Worm (Caenorhabditis elegans) whole organism, L1 larva: ENCODE measurements around the gene C50E3.11.
A peak's percentile ranks its signal among the peaks of the same experiment; 100 is the strongest.

Experiments
- C04F5.9 ChIP-seq: sonication (generic microtip); optimal IDR thresholded peaks from 2 replicates; lab custom pipeline; 2016; ENCODE audit warnings: missing genetic modification characterization, missing compliant biosample characterization
- C16A3.4 ChIP-seq: fragments of 150-350 bp; optimal IDR thresholded peaks from 2 replicates; lab custom pipeline; 2014; ENCODE audit warnings: missing biosample characterization, missing genetic modification characterization
- Y116A8C.19 ChIP-seq: sonication (generic microtip); optimal IDR thresholded peaks from 2 replicates; lab custom pipeline; 2016; ENCODE audit warnings: missing compliant biosample characterization, missing genetic modification characterization, borderline replicate concordance
- alr-1 ChIP-seq: fragments of 200-800 bp; sonication (Bioruptor generic); optimal IDR thresholded peaks from 2 replicates; lab custom pipeline; 2018; ENCODE audit warnings: borderline replicate concordance, mild to moderate bottlenecking, missing genetic modification characterization, missing compliant biosample characterization
- ceh-63 ChIP-seq: fragments of 200-800 bp; sonication (Bioruptor generic); optimal IDR thresholded peaks from 2 replicates; lab custom pipeline; 2018; ENCODE audit warnings: mild to moderate bottlenecking, missing genetic modification characterization, missing compliant biosample characterization
- efl-1 ChIP-seq, 4 experiments: fragments of 150-350 bp; optimal IDR thresholded peaks in 3 of 4; peaks in 1 of 4; 1 replicate in 1 of 4; 2 replicates in 3 of 4; lab custom pipeline; 2014; ENCODE audit warnings: missing biosample characterization in 2 of 4, missing genetic modification characterization in 2 of 4, missing genetic modification reagents in 2 of 4
- efl-3 ChIP-seq: fragments of 200-800 bp; sonication (Bioruptor generic); optimal IDR thresholded peaks from 2 replicates; lab custom pipeline; 2018; ENCODE audit warnings: mild to moderate bottlenecking, missing genetic modification characterization, missing compliant biosample characterization
- fkh-4 ChIP-seq: sonication (generic microtip); optimal IDR thresholded peaks from 2 replicates; lab custom pipeline; 2016; ENCODE audit warnings: missing compliant biosample characterization, missing genetic modification characterization, borderline replicate concordance
- grh-1 ChIP-seq: fragments of 200-800 bp; sonication (Bioruptor generic); IDR thresholded peaks from 2 replicates; pipeline ENCODE4 v1.3.6; 2022; ENCODE audit warnings: missing genetic modification reagents, missing genetic modification characterization, missing compliant biosample characterization
- hlh-4 ChIP-seq: sonication (generic microtip); optimal IDR thresholded peaks from 2 replicates; lab custom pipeline; 2016; ENCODE audit warnings: mild to moderate bottlenecking, missing genetic modification characterization, missing compliant biosample characterization
- jun-1 ChIP-seq: fragments of 150-350 bp; optimal IDR thresholded peaks from 2 replicates; lab custom pipeline; 2014; ENCODE audit warnings: missing biosample characterization, missing genetic modification reagents, missing genetic modification characterization
- lir-3 ChIP-seq: sonication (generic microtip); optimal IDR thresholded peaks from 2 replicates; lab custom pipeline; 2016; ENCODE audit warnings: mild to moderate bottlenecking, missing genetic modification characterization, moderate library complexity, missing compliant biosample characterization; ENCODE audit not compliant: poor library complexity
- mep-1 ChIP-seq: fragments of 150-350 bp; optimal IDR thresholded peaks from 2 replicates; lab custom pipeline; 2014; ENCODE audit warnings: missing biosample characterization, missing genetic modification characterization
- nhr-12 ChIP-seq: sonication (generic microtip); optimal IDR thresholded peaks from 2 replicates; lab custom pipeline; 2017; ENCODE audit warnings: missing biosample characterization, missing genetic modification characterization
- nhr-19 ChIP-seq: fragments of 200-800 bp; sonication (Bioruptor generic); conservative IDR thresholded peaks from 2 replicates; pipeline ENCODE4 v1.3.6; 2022; ENCODE audit warnings: missing genetic modification characterization, missing compliant biosample characterization
- nhr-47 ChIP-seq: sonication (generic microtip); optimal IDR thresholded peaks from 2 replicates; lab custom pipeline; 2016; ENCODE audit warnings: mild to moderate bottlenecking, missing genetic modification characterization, moderate library complexity, missing compliant biosample characterization
- nhr-76 ChIP-seq: sonication (generic microtip); optimal IDR thresholded peaks from 2 replicates; lab custom pipeline; 2017; ENCODE audit warnings: missing biosample characterization, missing genetic modification characterization
- pag-3 ChIP-seq: sonication (generic microtip); optimal IDR thresholded peaks from 2 replicates; lab custom pipeline; 2017; ENCODE audit warnings: missing genetic modification characterization, mild to moderate bottlenecking, missing compliant biosample characterization, antibody characterized with exemption, borderline replicate concordance; ENCODE audit not compliant: insufficient read depth
- pax-3 ChIP-seq: fragments of 200-800 bp; sonication (Bioruptor generic); optimal IDR thresholded peaks from 2 replicates; lab custom pipeline; 2018; ENCODE audit warnings: mild to moderate bottlenecking, missing genetic modification characterization, moderate library complexity, missing compliant biosample characterization
- pqm-1 ChIP-seq: sonication (generic microtip); optimal IDR thresholded peaks from 3 replicates; lab custom pipeline; 2017; ENCODE audit warnings: missing biosample characterization, missing genetic modification characterization
- skn-1 ChIP-seq: fragments of 150-350 bp; optimal IDR thresholded peaks from 2 replicates; lab custom pipeline; 2014; ENCODE audit warnings: missing biosample characterization, missing genetic modification characterization
- snpc-4 ChIP-seq: fragments of 150-350 bp; optimal IDR thresholded peaks from 2 replicates; lab custom pipeline; 2014; ENCODE audit warnings: missing biosample characterization, missing genetic modification characterization
- sup-37 ChIP-seq: fragments of 200-800 bp; sonication (Bioruptor generic); optimal IDR thresholded peaks from 2 replicates; lab custom pipeline; 2018; ENCODE audit warnings: mild to moderate bottlenecking, missing genetic modification characterization, missing compliant biosample characterization
- tbx-2 ChIP-seq: sonication (generic microtip); optimal IDR thresholded peaks from 2 replicates; lab custom pipeline; 2016; ENCODE audit warnings: missing genetic modification characterization, missing compliant biosample characterization
- unc-130 ChIP-seq: fragments of 150-350 bp; optimal IDR thresholded peaks from 2 replicates; lab custom pipeline; 2017; ENCODE audit warnings: missing biosample characterization, missing genetic modification characterization, inconsistent platforms
- vab-15 ChIP-seq: sonication (generic microtip); optimal IDR thresholded peaks from 2 replicates; lab custom pipeline; 2017; ENCODE audit warnings: missing genotype, mild to moderate bottlenecking, missing genetic modification characterization, missing compliant biosample characterization
- xbp-1 ChIP-seq: sonication (generic microtip); optimal IDR thresholded peaks from 2 replicates; lab custom pipeline; 2016; ENCODE audit warnings: missing genetic modification characterization, missing compliant biosample characterization
- zip-4 ChIP-seq: fragments of 200-800 bp; sonication (Bioruptor generic); optimal IDR thresholded peaks from 2 replicates; lab custom pipeline; 2018; ENCODE audit warnings: mild to moderate bottlenecking, missing genetic modification characterization, moderate library complexity, missing compliant biosample characterization
- ztf-11 ChIP-seq, 2 experiments: sonication (generic microtip); optimal IDR thresholded peaks; 2 replicates each; lab custom pipeline; 2016 to 2017; ENCODE audit warnings: missing genetic modification characterization in 2 of 2, missing biosample characterization in 1 of 2, missing compliant biosample characterization in 1 of 2

The C50E3.11 gene

ce11 chrV:7603404-7603803 is at the start of gene C50E3.11:
TSS of gene C50E3.11 (minus strand) at chrV:7603486.
- TF ChIP-seq efl-3 (GFP tag; lab: Kevin White, UChicago) (no peak), jun-1 (tag; lab: Kevin White, UChicago) (no peak), sup-37 (GFP tag; lab: Kevin White, UChicago) (no peak), pag-3 (tag; lab: Kevin White, UChicago) (no peak), snpc-4 (no peak), xbp-1 (no peak), unc-130 (tag; lab: Kevin White, UChicago) (no peak), efl-1 (optimal IDR thresholded peaks at IDR 0.05; lab: Kevin White, UChicago) (no peak), efl-1 (GFP tag; optimal IDR thresholded peaks at IDR 0.05 in 1 of 2; lab: Kevin White, UChicago) (no peak), C04F5.9 (tag; lab: Kevin White, UChicago) (no peak), mep-1 (tag; lab: Kevin White, UChicago) (no peak), fkh-4 (tag; lab: Kevin White, UChicago) (no peak)

ce11 chrV:7651757-7652156 is 48.5 kb upstream of the C50E3.11 start, which contains the start of gene srh-234:
TSS of gene srh-234 (minus strand) at chrV:7651857.
- TF ChIP-seq efl-1 (optimal IDR thresholded peaks at IDR 0.05; lab: Kevin White, UChicago) (no peak), efl-1 (GFP tag; optimal IDR thresholded peaks at IDR 0.05 in 1 of 2; lab: Kevin White, UChicago) (no peak), vab-15 (tag; lab: Kevin White, UChicago) (no peak), nhr-47 (tag; lab: Kevin White, UChicago) (no peak), pqm-1 (tag; lab: Kevin White, UChicago) (no peak)

ce11 chrV:7649963-7650362 is 46.7 kb upstream of the C50E3.11 start:
- TF ChIP-seq ceh-63 (GFP tag; lab: Kevin White, UChicago) (no peak), jun-1 (tag; lab: Kevin White, UChicago) (no peak), hlh-4 (tag; lab: Kevin White, UChicago) (no peak), snpc-4 (no peak), pax-3 (tag; lab: Kevin White, UChicago) (no peak), nhr-12 (tag; lab: Kevin White, UChicago) (no peak), efl-3 (GFP tag; lab: Kevin White, UChicago) (no peak), zip-4 (no peak), C16A3.4 (tag; lab: Kevin White, UChicago) (no peak)

- TF ChIP-seq pag-3 (tag; lab: Kevin White, UChicago) (no peak), efl-1 (optimal IDR thresholded peaks at IDR 0.05; lab: Kevin White, UChicago) (no peak), efl-1 (GFP tag; optimal IDR thresholded peaks at IDR 0.05 in 1 of 2; lab: Kevin White, UChicago) (peak in 1 of 2 experiments; percentile 57)
Measured at ce11 chrV:7647147-7647546, 43.9 kb upstream of the C50E3.11 start.

- TF ChIP-seq skn-1 (tag; lab: Kevin White, UChicago) = no peak
- TF ChIP-seq fkh-4 (tag; lab: Kevin White, UChicago) = no peak
- no peak for TF ChIP-seq Y116A8C.19
- no peak for TF ChIP-seq jun-1 (tag; lab: Kevin White, UChicago)
- no peak for TF ChIP-seq grh-1 (GFP tag; lab: Robert Waterston, UW)
- no peak for TF ChIP-seq nhr-76 (tag; lab: Kevin White, UChicago)
- no peak for TF ChIP-seq alr-1 (tag; lab: Kevin White, UChicago)
- no peak for TF ChIP-seq unc-130 (tag; lab: Kevin White, UChicago)
- TF ChIP-seq mep-1 (tag; lab: Kevin White, UChicago) = no peak
- no peak for TF ChIP-seq lir-3 (tag; lab: Kevin White, UChicago)
- TF ChIP-seq tbx-2 (tag; lab: Kevin White, UChicago) = no peak
- no peak for TF ChIP-seq nhr-19 (GFP tag; lab: Robert Waterston, UW)
- no peak for TF ChIP-seq ztf-11 (tag; optimal IDR thresholded peaks at IDR 0.05; lab: Kevin White, UChicago)
- no peak for TF ChIP-seq C16A3.4 (tag; lab: Kevin White, UChicago)
- TF ChIP-seq, all 84 proteins: peak for 0
Measured at ce11 chrV:7645454-7645853, 42.2 kb upstream of the C50E3.11 start, which contains the start of gene str-47. TSS of gene str-47 (plus strand) at chrV:7645754.
